Fruit fly (Drosophila melanogaster): ENCODE data around the gene Clic.

Gene Clic

dm6 chrX:13817418-13818171 lies 4.5 kb downstream of the Clic start (continued):
- TF ChIP-seq CG14441 (GFP tag; IDR thresholded peaks at IDR 0.05) (no peak; the same call in 1 of the 2 replicates), tio (GFP tag; optimal IDR thresholded peaks at IDR 0.05) (no peak), CG8359 (GFP tag; optimal IDR thresholded peaks at IDR 0.05; ENCODE audit: borderline replicate concordance) (no peak), trem (tag; optimal IDR thresholded peaks at IDR 0.05) (no peak), lov (optimal IDR thresholded peaks at IDR 0.05) (no peak), lov (GFP tag; IDR thresholded peaks at IDR 0.05) (no peak), sd (tag; optimal IDR thresholded peaks at IDR 0.05) (peak; percentile 26), CG3847 (GFP tag; IDR thresholded peaks at IDR 0.05) (no peak), gsb-n (tag; optimal IDR thresholded peaks at IDR 0.05) (no peak), ERR (GFP tag; optimal IDR thresholded peaks at IDR 0.05) (no peak), amos (GFP tag; IDR thresholded peaks at IDR 0.05; ENCODE audit: partially characterized antibody) (no peak), CTCF (GFP tag; optimal IDR thresholded peaks at IDR 0.05) (no peak), Blimp-1 (GFP tag; optimal IDR thresholded peaks at IDR 0.05) (peak; percentile 42), CG8388 (GFP tag; optimal IDR thresholded peaks at IDR 0.05) (no peak), chinmo (GFP tag; IDR thresholded peaks at IDR 0.05; ENCODE audit: partially characterized antibody) (peak; percentile 66; the same call in 1 of the 4 replicates), cas (GFP tag; IDR thresholded peaks at IDR 0.05) (no peak), Ravus (GFP tag; IDR thresholded peaks at IDR 0.05) (no peak), CG6791 (GFP tag; IDR thresholded peaks at IDR 0.05; ENCODE audit: partially characterized antibody) (no peak), CG12659 (GFP tag; optimal IDR thresholded peaks at IDR 0.05) (peak; percentile 21), Dip2 (GFP tag; IDR thresholded peaks at IDR 0.05) (no peak), dati (GFP tag; IDR thresholded peaks at IDR 0.05) (no peak), CG1603 (tag; optimal IDR thresholded peaks at IDR 0.05) (peak; percentile 5), Sin3A (optimal IDR thresholded peaks at IDR 0.05) (no peak), zfh2 (GFP tag; optimal IDR thresholded peaks at IDR 0.05) (peak; percentile 6), pan (optimal IDR thresholded peaks at IDR 0.05) (no peak), pan (GFP tag; optimal IDR thresholded peaks at IDR 0.05 in 1 of 2, IDR thresholded peaks at IDR 0.05 in 1 of 2) (peak in 1 of 2 experiments; percentile 43), zf30C (GFP tag; optimal IDR thresholded peaks at IDR 0.05) (no peak), fru (optimal IDR thresholded peaks at IDR 0.05) (no peak), H15 (GFP tag; IDR thresholded peaks at IDR 0.05) (no peak), CG10565 (GFP tag; optimal IDR thresholded peaks at IDR 0.05) (no peak), otp (GFP tag; IDR thresholded peaks at IDR 0.05) (0 out of 3 replicates have a peak, but pooled peaks have one; percentile 10), CG1233 (GFP tag; optimal IDR thresholded peaks at IDR 0.05) (no peak), Fer3 (tag; optimal IDR thresholded peaks at IDR 0.05) (peak; percentile 52), aop (GFP tag; IDR thresholded peaks at IDR 0.05) (no peak), da (GFP tag; optimal IDR thresholded peaks at IDR 0.05) (no peak), Rfx (GFP tag; IDR thresholded peaks at IDR 0.05) (peak; percentile 48), Dad (GFP tag; optimal IDR thresholded peaks at IDR 0.05) (no peak), CG34422 (GFP tag; IDR thresholded peaks at IDR 0.05) (no peak), mam (GFP tag; optimal IDR thresholded peaks at IDR 0.05) (peak; percentile 7), Elba2 (GFP tag; optimal IDR thresholded peaks at IDR 0.05) (no peak), HLH3B (GFP tag; IDR thresholded peaks at IDR 0.05) (no peak), CG17829 (tag; optimal IDR thresholded peaks at IDR 0.05) (no peak), CG7963 (GFP tag; IDR thresholded peaks at IDR 0.05; ENCODE audit: partially characterized antibody) (no peak), sna (GFP tag; IDR thresholded peaks at IDR 0.05; ENCODE audit: partially characterized antibody) (no peak), CG6654 (GFP tag; optimal IDR thresholded peaks at IDR 0.05) (no peak), repo (GFP tag; optimal IDR thresholded peaks at IDR 0.05) (no peak), Mad (GFP tag; optimal IDR thresholded peaks at IDR 0.05) (no peak), cato (GFP tag; optimal IDR thresholded peaks at IDR 0.05; ENCODE audit: borderline replicate concordance) (no peak), CG15696 (tag; optimal IDR thresholded peaks at IDR 0.05) (no peak), CG9876 (GFP tag; optimal IDR thresholded peaks at IDR 0.05) (no peak), mirr (GFP tag; optimal IDR thresholded peaks at IDR 0.05) (no peak), Spps (tag; optimal IDR thresholded peaks at IDR 0.05) (no peak)
